In the genomic region with DNA sequence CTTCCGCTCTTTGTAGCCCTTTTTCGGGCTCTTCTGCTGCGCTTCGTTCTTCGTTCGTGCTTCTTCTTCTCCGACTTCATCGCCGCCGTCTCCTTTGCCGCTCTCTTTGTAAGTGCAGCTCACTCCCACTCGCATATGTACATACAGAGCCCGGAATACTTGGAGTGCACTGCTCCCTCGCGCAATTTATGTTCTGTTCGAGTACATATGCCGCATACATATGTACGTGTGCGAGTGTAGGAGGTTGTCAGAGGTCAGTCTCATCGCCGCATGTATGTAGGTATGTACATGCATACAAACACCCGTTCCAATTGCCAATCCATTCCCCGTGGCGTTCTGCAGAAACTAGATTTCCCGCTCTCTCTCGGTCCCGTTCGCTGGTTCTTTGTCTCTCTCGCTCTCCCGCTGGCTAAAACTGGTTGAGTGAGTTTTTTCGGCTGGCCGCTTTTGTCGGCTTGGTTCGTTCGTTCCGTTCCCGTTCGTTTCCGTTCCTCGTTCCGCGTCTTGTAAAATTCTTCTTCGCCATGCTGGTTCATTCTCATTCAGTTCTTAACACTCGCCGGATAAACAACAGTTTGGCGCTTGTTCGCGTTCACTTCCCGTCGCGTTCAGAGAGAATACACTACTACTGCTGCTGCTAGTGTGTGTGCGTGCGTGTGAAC, we compare ENCODE assay signal across 5 fruit fly cellular contexts.
TF ChIP-seq lines count a peak whose summit lies in the region.

No protein-coding gene starts in this region.

TF ChIP-seq in whole organism, adult, 20 proteins besides CTCF, POLR2A, EP300 and RAD21 (continued from another document):
- no peak for TF ChIP-seq CG1620 (GFP tag; optimal IDR thresholded peaks at IDR 0.05; lab: Kevin White, UChicago)

TF ChIP-seq in whole organism, embryonic, 481 proteins besides CTCF, POLR2A, EP300 and RAD21 (continued from another document and continues in another):
- TF ChIP-seq CG1832 (GFP tag; optimal IDR thresholded peaks at IDR 0.05; lab: Kevin White, UChicago) (peak; percentile 83), CG12071 (GFP tag; optimal IDR thresholded peaks at IDR 0.05; lab: Kevin White, UChicago) (peak; percentile 53), chm (GFP tag; IDR thresholded peaks at IDR 0.05; lab: Robert Waterston, UW) (peak; percentile 77), cas (GFP tag; IDR thresholded peaks at IDR 0.05; lab: Robert Waterston, UW) (peak; percentile 30; the same call in 1 of the 2 replicates), CG17802 (tag; optimal IDR thresholded peaks at IDR 0.05; lab: Kevin White, UChicago) (peak; percentile 3), nau (GFP tag; optimal IDR thresholded peaks at IDR 0.05; lab: Kevin White, UChicago) (peak; percentile 14), CG17186 (GFP tag; optimal IDR thresholded peaks at IDR 0.05; lab: Kevin White, UChicago) (no peak), CG30020 (tag; optimal IDR thresholded peaks at IDR 0.05; lab: Kevin White, UChicago) (peak; percentile 48), Poxn (GFP tag; IDR thresholded peaks at IDR 0.05; lab: Robert Waterston, UW) (no peak), CG14050 (GFP tag; IDR thresholded peaks at IDR 0.05; lab: Robert Waterston, UW) (no peak), ato (GFP tag; IDR thresholded peaks at IDR 0.05; lab: Robert Waterston, UW; ENCODE audit: partially characterized antibody) (peak; percentile 49; the same call in 1 of the 2 replicates), amos (GFP tag; IDR thresholded peaks at IDR 0.05; lab: Robert Waterston, UW; ENCODE audit: partially characterized antibody) (peak; percentile 33; the same call in 1 of the 2 replicates), rib (GFP tag; IDR thresholded peaks at IDR 0.05; lab: Robert Waterston, UW) (0 out of 2 replicates have a peak, but pooled peaks have one; percentile 39), scrt (GFP tag; optimal IDR thresholded peaks at IDR 0.05; lab: Kevin White, UChicago) (peak; percentile 78), CG18262 (tag; optimal IDR thresholded peaks at IDR 0.05; lab: Kevin White, UChicago) (peak; percentile 6), Blimp-1 (GFP tag; optimal IDR thresholded peaks at IDR 0.05; lab: Kevin White, UChicago) (no peak), CG34376 (GFP tag; optimal IDR thresholded peaks at IDR 0.05; lab: Kevin White, UChicago) (peak; percentile 85), Atf-2 (GFP tag; optimal IDR thresholded peaks at IDR 0.05; lab: Kevin White, UChicago) (peak; percentile 8), CG1024 (GFP tag; IDR thresholded peaks at IDR 0.05; lab: Robert Waterston, UW) (0 out of 2 replicates have a peak, but pooled peaks have one; percentile 9), Jarid2 (GFP tag; optimal IDR thresholded peaks at IDR 0.05; lab: Kevin White, UChicago) (peak; percentile 91), dysf (GFP tag; IDR thresholded peaks at IDR 0.05; lab: Robert Waterston, UW) (no peak), gcm (GFP tag; optimal IDR thresholded peaks at IDR 0.05; lab: Kevin White, UChicago) (peak; percentile 33), Elba2 (GFP tag; optimal IDR thresholded peaks at IDR 0.05; lab: Kevin White, UChicago) (no peak), CG15269 (tag; optimal IDR thresholded peaks at IDR 0.05; lab: Kevin White, UChicago) (peak; percentile 32), CG12659 (GFP tag; optimal IDR thresholded peaks at IDR 0.05; lab: Kevin White, UChicago) (peak; percentile 29), CG10366 (GFP tag; IDR thresholded peaks at IDR 0.05; lab: Robert Waterston, UW) (no peak), CrebB (tag; optimal IDR thresholded peaks at IDR 0.05; lab: Kevin White, UChicago) (peak; percentile 23), dm (GFP tag; optimal IDR thresholded peaks at IDR 0.05; lab: Kevin White, UChicago) (peak; percentile 83), jigr1 (GFP tag; IDR thresholded peaks at IDR 0.05; lab: Robert Waterston, UW) (no peak)

TF ChIP-seq in whole organism, prepupa, 60 proteins besides CTCF, POLR2A, EP300 and RAD21 (continued from another document and continues in another):
- TF ChIP-seq Eip78C (GFP tag; lab: Kevin White, UChicago) = peak; percentile 86
- TF ChIP-seq vri (GFP tag; optimal IDR thresholded peaks at IDR 0.05; lab: Kevin White, UChicago) = peak; percentile 59
- peak in 1 of 2 experiments; percentile 29 for TF ChIP-seq salr (GFP tag; optimal IDR thresholded peaks at IDR 0.05; lab: Kevin White, UChicago)
- peak; percentile 72 for TF ChIP-seq CG16779 (tag; optimal IDR thresholded peaks at IDR 0.05; lab: Kevin White, UChicago)
- peak; percentile 60 for TF ChIP-seq CG1621 (tag; optimal IDR thresholded peaks at IDR 0.05; lab: Kevin White, UChicago)
- TF ChIP-seq cyc (GFP tag; optimal IDR thresholded peaks at IDR 0.05; lab: Kevin White, UChicago) = no peak
- no peak for TF ChIP-seq pdm3 (GFP tag; optimal IDR thresholded peaks at IDR 0.05; lab: Kevin White, UChicago)
- no peak for TF ChIP-seq fd85E (GFP tag; optimal IDR thresholded peaks at IDR 0.05; lab: Kevin White, UChicago)
- no peak for TF ChIP-seq fd59A (GFP tag; optimal IDR thresholded peaks at IDR 0.05; lab: Kevin White, UChicago)
- peak; percentile 74 for TF ChIP-seq CG3919 (GFP tag; optimal IDR thresholded peaks at IDR 0.05; lab: Kevin White, UChicago)
- TF ChIP-seq dsx (GFP tag; optimal IDR thresholded peaks at IDR 0.05; lab: Kevin White, UChicago; ENCODE audit: poor library complexity, severe bottlenecking) = no peak
- TF ChIP-seq fkh (GFP tag; optimal IDR thresholded peaks at IDR 0.05; lab: Kevin White, UChicago) = no peak
- TF ChIP-seq lz (GFP tag; optimal IDR thresholded peaks at IDR 0.05; lab: Kevin White, UChicago) = no peak
- peak; percentile 93 for TF ChIP-seq svp (GFP tag; lab: Kevin White, UChicago)
- no peak for TF ChIP-seq CG8319 (GFP tag; optimal IDR thresholded peaks at IDR 0.05; lab: Kevin White, UChicago)
- TF ChIP-seq Sox102F (GFP tag; optimal IDR thresholded peaks at IDR 0.05; lab: Kevin White, UChicago) = peak; percentile 63
- no peak for TF ChIP-seq Ets21C (GFP tag; optimal IDR thresholded peaks at IDR 0.05; lab: Kevin White, UChicago)
- TF ChIP-seq spab (GFP tag; optimal IDR thresholded peaks at IDR 0.05; lab: Kevin White, UChicago) = no peak
- no peak for TF ChIP-seq CG32006 (GFP tag; optimal IDR thresholded peaks at IDR 0.05; lab: Kevin White, UChicago)
- TF ChIP-seq CG31627 (GFP tag; optimal IDR thresholded peaks at IDR 0.05; lab: Kevin White, UChicago) = no peak
- peak; percentile 77 for TF ChIP-seq Sox14 (GFP tag; optimal IDR thresholded peaks at IDR 0.05; lab: Kevin White, UChicago)
- TF ChIP-seq dac (GFP tag; optimal IDR thresholded peaks at IDR 0.05; lab: Kevin White, UChicago) = no peak
- peak; percentile 60 for TF ChIP-seq Eip75B (GFP tag; optimal IDR thresholded peaks at IDR 0.05; lab: Kevin White, UChicago)
- peak; percentile 33 for TF ChIP-seq topi (GFP tag; optimal IDR thresholded peaks at IDR 0.05; lab: Kevin White, UChicago)
- TF ChIP-seq CG34406 (GFP tag; optimal IDR thresholded peaks at IDR 0.05; lab: Kevin White, UChicago) = no peak
- TF ChIP-seq Hr38 (GFP tag; optimal IDR thresholded peaks at IDR 0.05; lab: Kevin White, UChicago) = no peak
- TF ChIP-seq Gug (GFP tag; IDR thresholded peaks at IDR 0.05; lab: Robert Waterston, UW) = no peak
- TF ChIP-seq CG3032 (tag; optimal IDR thresholded peaks at IDR 0.05; lab: Kevin White, UChicago) = no peak
- TF ChIP-seq CG8119 (GFP tag; IDR thresholded peaks at IDR 0.05; lab: Robert Waterston, UW) = no peak
- peak; percentile 24; the same call in 2 of the 3 replicates for TF ChIP-seq eg (GFP tag; IDR thresholded peaks at IDR 0.05; lab: Robert Waterston, UW)
- TF ChIP-seq CG9139 (GFP tag; optimal IDR thresholded peaks at IDR 0.05; lab: Kevin White, UChicago) = peak; percentile 68
- TF ChIP-seq Ets96B (tag; optimal IDR thresholded peaks at IDR 0.05; lab: Kevin White, UChicago) = peak; percentile 19
- TF ChIP-seq Met (GFP tag; optimal IDR thresholded peaks at IDR 0.05; lab: Kevin White, UChicago) = peak; percentile 56

TF ChIP-seq in whole organism, pupa, 21 proteins besides CTCF, POLR2A, EP300 and RAD21 (continued from another document):
- TF ChIP-seq CG8159 (tag; optimal IDR thresholded peaks at IDR 0.05; lab: Kevin White, UChicago) (peak; percentile 45), CG8301 (tag; optimal IDR thresholded peaks at IDR 0.05; lab: Kevin White, UChicago) (no peak), CG10348 (GFP tag; IDR thresholded peaks at IDR 0.05; lab: Robert Waterston, UW) (no peak), CG17806 (tag; optimal IDR thresholded peaks at IDR 0.05; lab: Kevin White, UChicago) (peak; percentile 3)

TF ChIP-seq in whole organism, wandering third instar larva, 38 proteins besides CTCF, POLR2A, EP300 and RAD21 (continued from another document):
- TF ChIP-seq sage (GFP tag; optimal IDR thresholded peaks at IDR 0.05; lab: Kevin White, UChicago) = no peak
- TF ChIP-seq woc (GFP tag; optimal IDR thresholded peaks at IDR 0.05; lab: Kevin White, UChicago) = peak; percentile 1
- TF ChIP-seq OdsH (GFP tag; optimal IDR thresholded peaks at IDR 0.05; lab: Kevin White, UChicago) = peak; percentile 52
- TF ChIP-seq Rel (GFP tag; optimal IDR thresholded peaks at IDR 0.05; lab: Kevin White, UChicago) = peak; percentile 54
- peak; percentile 50 for TF ChIP-seq Rel (tag; optimal IDR thresholded peaks at IDR 0.05; lab: Kevin White, UChicago)
TF ChIP-seq in whole organism, wandering third instar larva: peak in this region for 14.
